Worm (Caenorhabditis elegans) whole organism, L1 larva: ENCODE data around the gene srbc-77.

ENCODE experiments used
- C34B4.2 ChIP-seq: sonication (generic microtip); optimal IDR thresholded peaks from 2 replicates; lab custom pipeline; 2017; ENCODE audit warnings: mild to moderate bottlenecking, missing genetic modification characterization, missing compliant biosample characterization
- aha-1 ChIP-seq: fragments of 150-350 bp; optimal IDR thresholded peaks from 2 replicates; lab custom pipeline; 2014; ENCODE audit warnings: missing biosample characterization, missing genetic modification characterization
- ama-1 ChIP-seq: fragments of 150-350 bp; optimal IDR thresholded peaks from 2 replicates; lab custom pipeline; 2014
- blmp-1 ChIP-seq: fragments of 150-350 bp; optimal IDR thresholded peaks from 2 replicates; lab custom pipeline; 2014; ENCODE audit warnings: missing biosample characterization, missing genetic modification characterization
- ceh-63 ChIP-seq: fragments of 200-800 bp; sonication (Bioruptor generic); optimal IDR thresholded peaks from 2 replicates; lab custom pipeline; 2018; ENCODE audit warnings: mild to moderate bottlenecking, missing genetic modification characterization, missing compliant biosample characterization
- ceh-8 ChIP-seq: fragments of 200-800 bp; sonication (Bioruptor generic); optimal IDR thresholded peaks from 2 replicates; lab custom pipeline; 2018; ENCODE audit warnings: mild to moderate bottlenecking, missing genetic modification characterization, moderate library complexity, missing compliant biosample characterization
- ceh-88 ChIP-seq: fragments of 200-800 bp; sonication (Bioruptor generic); IDR thresholded peaks from 2 replicates; pipeline ENCODE4 v1.3.6; 2022; ENCODE audit warnings: missing genetic modification characterization, missing compliant biosample characterization
- ceh-90 ChIP-seq: sonication (generic microtip); optimal IDR thresholded peaks from 2 replicates; lab custom pipeline; 2016; ENCODE audit warnings: missing genetic modification characterization, missing compliant biosample characterization
- ces-1 ChIP-seq: fragments of 150-350 bp; optimal IDR thresholded peaks from 2 replicates; lab custom pipeline; 2014; ENCODE audit warnings: missing biosample characterization, missing genetic modification reagents, missing genetic modification characterization
- dsc-1 ChIP-seq: sonication (generic microtip); optimal IDR thresholded peaks from 2 replicates; lab custom pipeline; 2016; ENCODE audit warnings: mild to moderate bottlenecking, missing genetic modification characterization, missing compliant biosample characterization
- elt-2 ChIP-seq: sonication (generic microtip); optimal IDR thresholded peaks from 2 replicates; lab custom pipeline; 2016; ENCODE audit warnings: missing genetic modification characterization, mild to moderate bottlenecking, inconsistent platforms, missing compliant biosample characterization, missing genetic modification reagents
- ets-5 ChIP-seq: fragments of 200-800 bp; sonication (Bioruptor generic); IDR thresholded peaks from 2 replicates; pipeline ENCODE4 v1.3.6; 2022; ENCODE audit warnings: missing genetic modification characterization, missing compliant biosample characterization
- fkh-4 ChIP-seq: sonication (generic microtip); optimal IDR thresholded peaks from 2 replicates; lab custom pipeline; 2016; ENCODE audit warnings: missing compliant biosample characterization, missing genetic modification characterization, borderline replicate concordance
- fkh-8 ChIP-seq: sonication (generic microtip); optimal IDR thresholded peaks from 2 replicates; lab custom pipeline; 2016; ENCODE audit warnings: mild to moderate bottlenecking, missing genetic modification characterization, missing compliant biosample characterization
- grh-1 ChIP-seq: fragments of 200-800 bp; sonication (Bioruptor generic); IDR thresholded peaks from 2 replicates; pipeline ENCODE4 v1.3.6; 2022; ENCODE audit warnings: missing genetic modification reagents, missing genetic modification characterization, missing compliant biosample characterization
- hlh-17 ChIP-seq: fragments of 200-800 bp; sonication (Bioruptor generic); optimal IDR thresholded peaks from 2 replicates; lab custom pipeline; 2018; ENCODE audit warnings: missing genetic modification characterization, mild to moderate bottlenecking, missing compliant biosample characterization, moderate library complexity, borderline replicate concordance
- hlh-4 ChIP-seq: sonication (generic microtip); optimal IDR thresholded peaks from 2 replicates; lab custom pipeline; 2016; ENCODE audit warnings: mild to moderate bottlenecking, missing genetic modification characterization, missing compliant biosample characterization
- isw-1 ChIP-seq: fragments of 200-800 bp; sonication (Bioruptor generic); IDR thresholded peaks from 2 replicates; pipeline ENCODE4 v1.3.6; 2022; ENCODE audit warnings: missing genetic modification characterization, missing compliant biosample characterization
- lin-15B ChIP-seq: fragments of 150-350 bp; sonication (generic microtip); optimal IDR thresholded peaks from 3 replicates; lab custom pipeline; 2014; ENCODE audit warnings: missing biosample characterization, missing genetic modification characterization
- lin-35 ChIP-seq, 2 experiments: fragments of 150-350 bp; optimal IDR thresholded peaks; 2 replicates each; lab custom pipeline; 2014; ENCODE audit warnings: missing biosample characterization in 2 of 2, missing genetic modification characterization in 2 of 2, missing genetic modification reagents in 2 of 2
- lin-39 ChIP-seq: fragments of 150-350 bp; optimal IDR thresholded peaks from 2 replicates; lab custom pipeline; 2014; ENCODE audit warnings: missing biosample characterization, missing genetic modification reagents, missing genetic modification characterization
- lir-3 ChIP-seq: sonication (generic microtip); optimal IDR thresholded peaks from 2 replicates; lab custom pipeline; 2016; ENCODE audit warnings: mild to moderate bottlenecking, missing genetic modification characterization, moderate library complexity, missing compliant biosample characterization; ENCODE audit not compliant: poor library complexity
- lsy-2 ChIP-seq, 2 experiments: fragments of 150-350 bp; optimal IDR thresholded peaks; 2 replicates each; lab custom pipeline; 2014; ENCODE audit warnings: missing biosample characterization in 2 of 2, missing genetic modification characterization in 2 of 2
- mep-1 ChIP-seq: fragments of 150-350 bp; optimal IDR thresholded peaks from 2 replicates; lab custom pipeline; 2014; ENCODE audit warnings: missing biosample characterization, missing genetic modification characterization
- nhr-11 ChIP-seq: fragments of 150-350 bp; optimal IDR thresholded peaks from 2 replicates; lab custom pipeline; 2014; ENCODE audit warnings: missing biosample characterization, missing genetic modification characterization
- nhr-19 ChIP-seq: fragments of 200-800 bp; sonication (Bioruptor generic); conservative IDR thresholded peaks from 2 replicates; pipeline ENCODE4 v1.3.6; 2022; ENCODE audit warnings: missing genetic modification characterization, missing compliant biosample characterization
- nhr-20 ChIP-seq: sonication (generic microtip); optimal IDR thresholded peaks from 2 replicates; lab custom pipeline; 2016; ENCODE audit warnings: mild to moderate bottlenecking, missing genetic modification characterization, missing compliant biosample characterization
- nhr-28 ChIP-seq: fragments of 150-350 bp; optimal IDR thresholded peaks from 2 replicates; lab custom pipeline; 2014; ENCODE audit warnings: missing biosample characterization, missing genetic modification characterization
- nhr-71 ChIP-seq: sonication (generic microtip); optimal IDR thresholded peaks from 2 replicates; lab custom pipeline; 2016; ENCODE audit warnings: mild to moderate bottlenecking, missing genetic modification characterization, moderate library complexity, missing compliant biosample characterization
- nhr-76 ChIP-seq: sonication (generic microtip); optimal IDR thresholded peaks from 2 replicates; lab custom pipeline; 2017; ENCODE audit warnings: missing biosample characterization, missing genetic modification characterization
- nhr-84 ChIP-seq: sonication (generic microtip); optimal IDR thresholded peaks from 2 replicates; lab custom pipeline; 2017; ENCODE audit warnings: missing biosample characterization, missing genetic modification characterization
- nhr-85 ChIP-seq: sonication (generic microtip); peaks from one replicate; lab custom pipeline; 2016; ENCODE audit warnings: missing genetic modification characterization, inconsistent platforms, missing compliant biosample characterization
- pax-3 ChIP-seq: fragments of 200-800 bp; sonication (Bioruptor generic); optimal IDR thresholded peaks from 2 replicates; lab custom pipeline; 2018; ENCODE audit warnings: mild to moderate bottlenecking, missing genetic modification characterization, moderate library complexity, missing compliant biosample characterization
- pqm-1 ChIP-seq: sonication (generic microtip); optimal IDR thresholded peaks from 3 replicates; lab custom pipeline; 2017; ENCODE audit warnings: missing biosample characterization, missing genetic modification characterization
- rnt-1 ChIP-seq: sonication (generic microtip); optimal IDR thresholded peaks from 2 replicates; lab custom pipeline; 2016; ENCODE audit warnings: mild to moderate bottlenecking, missing genetic modification characterization, moderate library complexity, missing compliant biosample characterization
- skn-1 ChIP-seq: fragments of 150-350 bp; optimal IDR thresholded peaks from 2 replicates; lab custom pipeline; 2014; ENCODE audit warnings: missing biosample characterization, missing genetic modification characterization
- snpc-4 ChIP-seq: fragments of 150-350 bp; optimal IDR thresholded peaks from 2 replicates; lab custom pipeline; 2014; ENCODE audit warnings: missing biosample characterization, missing genetic modification characterization
- snu-23 ChIP-seq: sonication (generic microtip); optimal IDR thresholded peaks from 2 replicates; lab custom pipeline; 2016; ENCODE audit warnings: missing genetic modification characterization, missing compliant biosample characterization
- sox-4 ChIP-seq: sonication (generic microtip); optimal IDR thresholded peaks from 2 replicates; lab custom pipeline; 2016; ENCODE audit warnings: missing genetic modification characterization, missing compliant biosample characterization
- sptf-1 ChIP-seq: fragments of 150-350 bp; optimal IDR thresholded peaks from 2 replicates; lab custom pipeline; 2014; ENCODE audit warnings: missing biosample characterization, missing genetic modification characterization
- sup-37 ChIP-seq: fragments of 200-800 bp; sonication (Bioruptor generic); optimal IDR thresholded peaks from 2 replicates; lab custom pipeline; 2018; ENCODE audit warnings: mild to moderate bottlenecking, missing genetic modification characterization, missing compliant biosample characterization
- swsn-7 ChIP-seq: sonication (generic microtip); optimal IDR thresholded peaks from 2 replicates; lab custom pipeline; 2016; ENCODE audit warnings: missing genetic modification characterization, missing compliant biosample characterization
- tlp-1 ChIP-seq: fragments of 150-350 bp; optimal IDR thresholded peaks from 2 replicates; lab custom pipeline; 2014; ENCODE audit warnings: missing biosample characterization, missing genetic modification characterization
- unc-130 ChIP-seq: fragments of 150-350 bp; optimal IDR thresholded peaks from 2 replicates; lab custom pipeline; 2017; ENCODE audit warnings: missing biosample characterization, missing genetic modification characterization, inconsistent platforms
- unc-30 ChIP-seq: sonication (generic microtip); optimal IDR thresholded peaks from 2 replicates; lab custom pipeline; 2017; ENCODE audit warnings: missing biosample characterization, missing genetic modification characterization
- unc-86 ChIP-seq: sonication (generic microtip); optimal IDR thresholded peaks from 2 replicates; lab custom pipeline; 2016; ENCODE audit warnings: missing genetic modification characterization, missing compliant biosample characterization
- unc-98 ChIP-seq: fragments of 200-800 bp; sonication (Bioruptor generic); IDR thresholded peaks from 2 replicates; pipeline ENCODE4 v1.3.6; 2022; ENCODE audit warnings: missing genetic modification characterization, missing compliant biosample characterization
- vab-15 ChIP-seq: sonication (generic microtip); optimal IDR thresholded peaks from 2 replicates; lab custom pipeline; 2017; ENCODE audit warnings: missing genotype, mild to moderate bottlenecking, missing genetic modification characterization, missing compliant biosample characterization
- xbp-1 ChIP-seq: sonication (generic microtip); optimal IDR thresholded peaks from 2 replicates; lab custom pipeline; 2016; ENCODE audit warnings: missing genetic modification characterization, missing compliant biosample characterization
- ztf-11 ChIP-seq, 2 experiments: sonication (generic microtip); optimal IDR thresholded peaks; 2 replicates each; lab custom pipeline; 2016 to 2017; ENCODE audit warnings: missing genetic modification characterization in 2 of 2, missing biosample characterization in 1 of 2, missing compliant biosample characterization in 1 of 2

Gene srbc-77

DNA sequence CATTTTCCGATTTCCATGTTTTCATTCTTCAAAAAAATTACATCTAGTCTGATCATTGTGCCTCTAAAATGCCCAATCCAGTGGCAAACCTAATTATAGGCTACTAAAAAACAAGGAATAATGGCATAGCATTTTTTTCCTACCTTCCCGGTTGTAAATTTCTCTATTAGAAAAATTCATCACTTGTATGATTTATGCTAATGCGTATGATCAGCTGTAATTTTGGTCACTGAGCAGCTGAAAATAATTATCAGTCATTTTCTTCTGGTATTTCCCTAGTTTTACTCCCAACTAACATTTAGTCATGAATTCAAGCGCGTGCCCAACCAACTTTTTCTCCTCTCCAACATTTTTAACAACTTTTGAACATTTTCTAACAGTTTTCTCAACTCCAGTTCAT lies 25.5 kb downstream of the srbc-77 start, which contains the start of gene srh-186:
Gene srh-186, plus strand, starts transcription at position 301 of the 400 bp plus-strand sequence.
- TF ChIP-seq pqm-1 (tag; lab: Kevin White, UChicago) (no peak), dsc-1 (no peak), nhr-71 (tag; lab: Kevin White, UChicago) (no peak), ama-1 (lab: Kevin White, UChicago) (no peak), lin-39 (tag; lab: Kevin White, UChicago) (no peak), nhr-20 (tag; lab: Kevin White, UChicago) (no peak), nhr-19 (GFP tag; lab: Robert Waterston, UW) (no peak), hlh-4 (no peak), ceh-90 (tag; lab: Kevin White, UChicago) (no peak), vab-15 (no peak), lin-35 (GFP tag; optimal IDR thresholded peaks at IDR 0.05; lab: Kevin White, UChicago) (no peak), fkh-8 (tag; lab: Kevin White, UChicago) (no peak)

ce11 chrV:15957098-15957497 lies 27.1 kb downstream of the srbc-77 start, which contains the start of gene F36G9.3:
Gene F36G9.3 (plus strand): TSS chrV:15957398.
- TF ChIP-seq fkh-4 (tag; lab: Kevin White, UChicago) (no peak), nhr-28 (tag; lab: Kevin White, UChicago) (no peak), ceh-8 (no peak), lir-3 (tag; lab: Kevin White, UChicago) (no peak), elt-2 (tag; lab: Kevin White, UChicago) (no peak), aha-1 (tag; lab: Kevin White, UChicago) (no peak), ets-5 (GFP tag; lab: Robert Waterston, UW) (no peak), sox-4 (tag; lab: Kevin White, UChicago) (no peak), sup-37 (GFP tag; lab: Kevin White, UChicago) (no peak), sptf-1 (tag; lab: Kevin White, UChicago) (no peak), blmp-1 (tag; lab: Kevin White, UChicago) (no peak), pax-3 (tag; lab: Kevin White, UChicago) (no peak), unc-98 (GFP tag; lab: Robert Waterston, UW) (no peak), grh-1 (GFP tag; lab: Robert Waterston, UW) (no peak), fkh-8 (tag; lab: Kevin White, UChicago) (no peak), unc-30 (tag; lab: Kevin White, UChicago) (no peak), lsy-2 (tag; optimal IDR thresholded peaks at IDR 0.05; lab: Kevin White, UChicago) (no peak), isw-1 (no peak), xbp-1 (no peak)

DNA sequence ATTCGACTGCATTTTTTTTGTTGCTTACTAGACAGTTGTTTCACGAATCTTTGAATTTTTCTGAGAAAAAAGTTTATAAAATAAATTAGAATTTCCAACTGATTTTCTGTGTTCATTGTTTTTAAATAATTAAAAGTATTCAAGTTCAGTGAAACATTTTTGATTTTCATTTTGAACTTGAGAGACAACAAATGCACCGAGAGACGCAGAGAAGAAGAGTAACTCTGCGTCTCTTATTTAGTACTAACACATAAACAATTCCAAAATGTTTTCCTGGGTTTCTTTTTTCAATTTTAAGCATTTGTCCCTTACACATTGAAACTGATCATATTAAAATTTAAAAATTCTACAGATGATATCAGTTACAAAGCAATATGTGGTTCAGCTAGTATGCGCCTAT lies 29.5 kb downstream of the srbc-77 start:
- no peak for TF ChIP-seq unc-86
- TF ChIP-seq ztf-11 (tag; optimal IDR thresholded peaks at IDR 0.05; lab: Kevin White, UChicago) = no peak
- no peak for TF ChIP-seq tlp-1 (tag; lab: Kevin White, UChicago)
- TF ChIP-seq C34B4.2 = no peak
- no peak for TF ChIP-seq nhr-84 (tag; lab: Kevin White, UChicago)
- TF ChIP-seq hlh-4 = no peak
- no peak for TF ChIP-seq snu-23 (GFP tag; lab: Kevin White, UChicago)
- TF ChIP-seq pqm-1 (tag; lab: Kevin White, UChicago) = no peak
- no peak for TF ChIP-seq unc-130 (tag; lab: Kevin White, UChicago)
- no peak for TF ChIP-seq ces-1
- no peak for TF ChIP-seq nhr-28 (tag; lab: Kevin White, UChicago)
- TF ChIP-seq snpc-4 = no peak
- TF ChIP-seq ceh-63 (GFP tag; lab: Kevin White, UChicago) = no peak
- TF ChIP-seq swsn-7 (tag; lab: Kevin White, UChicago) = no peak
- no peak for TF ChIP-seq nhr-76 (tag; lab: Kevin White, UChicago)
- TF ChIP-seq nhr-11 (tag; lab: Kevin White, UChicago) = no peak
- TF ChIP-seq mep-1 (tag; lab: Kevin White, UChicago) = peak; percentile 8
- TF ChIP-seq ceh-88 (GFP tag; lab: Robert Waterston, UW) = no peak
- no peak for TF ChIP-seq blmp-1 (tag; lab: Kevin White, UChicago)
- no peak for TF ChIP-seq rnt-1 (tag; lab: Kevin White, UChicago)
- TF ChIP-seq skn-1 = no peak
- no peak for TF ChIP-seq pax-3 (tag; lab: Kevin White, UChicago)
- peak; percentile 87 for TF ChIP-seq nhr-85 (tag; lab: Kevin White, UChicago)
- no peak for TF ChIP-seq dsc-1
- no peak for TF ChIP-seq sox-4 (tag; lab: Kevin White, UChicago)
- no peak for TF ChIP-seq lin-15B
- no peak for TF ChIP-seq unc-98 (GFP tag; lab: Robert Waterston, UW)
- TF ChIP-seq lir-3 (tag; lab: Kevin White, UChicago) = no peak
- no peak for TF ChIP-seq hlh-17
- no peak for TF ChIP-seq nhr-71 (tag; lab: Kevin White, UChicago)
